Fruit fly (Drosophila melanogaster): ENCODE results near the gene BORCS6.

dm6 chr3L:545512-546161 is 5.0 kb downstream of the BORCS6 start:
- TF ChIP-seq CG6808 (GFP tag; optimal IDR thresholded peaks at IDR 0.05), result peak; percentile 78
- TF ChIP-seq CG9139 (GFP tag; optimal IDR thresholded peaks at IDR 0.05), result peak; percentile 56
- peak; percentile 70 for TF ChIP-seq fd59A (GFP tag; optimal IDR thresholded peaks at IDR 0.05)
